Worm (Caenorhabditis elegans) whole organism, early embryonic: ENCODE measurements around the gene D1086.19.
A peak's percentile ranks its signal among the peaks of the same experiment; 100 is the strongest.
"Not testable (repeated sequence)": the region's sequence is repeated elsewhere in the genome, so short reads cannot be mapped to it uniquely, and the experiment has no call there.

Experiments
- B0310.2 ChIP-seq: sonication (generic microtip); optimal IDR thresholded peaks from 2 replicates; lab custom pipeline; 2016; ENCODE audit warnings: mild to moderate bottlenecking, missing genetic modification characterization, missing compliant biosample characterization
- F13C5.2 ChIP-seq: sonication (generic microtip); optimal IDR thresholded peaks from 2 replicates; lab custom pipeline; 2017; ENCODE audit warnings: mild to moderate bottlenecking, missing genetic modification characterization, inconsistent platforms, missing compliant biosample characterization
- aly-1 ChIP-seq: sonication (generic microtip); optimal IDR thresholded peaks from 2 replicates; lab custom pipeline; 2016; ENCODE audit warnings: missing genetic modification characterization, missing compliant biosample characterization
- ama-1 ChIP-seq: fragments of 150-350 bp; optimal IDR thresholded peaks from 2 replicates; lab custom pipeline; 2014
- ceh-13 ChIP-seq: fragments of 200-800 bp; sonication (Bioruptor generic); optimal IDR thresholded peaks from 2 replicates; lab custom pipeline; 2018; ENCODE audit warnings: mild to moderate bottlenecking, missing genetic modification characterization, missing compliant biosample characterization
- ceh-36 ChIP-seq: sonication (generic microtip); optimal IDR thresholded peaks from 2 replicates; lab custom pipeline; 2016; ENCODE audit warnings: missing genetic modification characterization, inconsistent platforms, missing compliant biosample characterization
- ets-7 ChIP-seq: sonication (generic microtip); optimal IDR thresholded peaks from 2 replicates; lab custom pipeline; 2016; ENCODE audit warnings: missing genotype, missing genetic modification characterization, missing compliant biosample characterization
- flt-1 ChIP-seq: fragments of 200-800 bp; sonication (Bioruptor generic); IDR thresholded peaks from 2 replicates; pipeline ENCODE4 v1.3.6; 2022; ENCODE audit warnings: missing genetic modification characterization, missing compliant biosample characterization
- hmbx-1 ChIP-seq: sonication (generic microtip); optimal IDR thresholded peaks from 2 replicates; lab custom pipeline; 2016; ENCODE audit warnings: mild to moderate bottlenecking, missing genetic modification characterization, missing compliant biosample characterization
- hmg-4 ChIP-seq: fragments of 200-800 bp; sonication (Bioruptor generic); optimal IDR thresholded peaks from 2 replicates; lab custom pipeline; 2018; ENCODE audit warnings: mild to moderate bottlenecking, missing genetic modification characterization, missing compliant biosample characterization
- hnd-1 ChIP-seq: sonication (generic microtip); optimal IDR thresholded peaks from 2 replicates; lab custom pipeline; 2016; ENCODE audit warnings: missing genetic modification characterization, missing compliant biosample characterization
- pes-1 ChIP-seq: fragments of 200-800 bp; sonication (Bioruptor generic); IDR thresholded peaks from 2 replicates; pipeline ENCODE4 v1.3.6; 2022; ENCODE audit warnings: missing genetic modification reagents, missing genetic modification characterization, missing compliant biosample characterization
- scrt-1 ChIP-seq: fragments of 200-800 bp; sonication (Bioruptor generic); IDR thresholded peaks from 2 replicates; pipeline ENCODE4 v1.3.6; 2022; ENCODE audit warnings: missing genetic modification characterization, missing compliant biosample characterization
- sea-1 ChIP-seq: fragments of 200-800 bp; sonication (Bioruptor generic); conservative IDR thresholded peaks from 2 replicates; pipeline ENCODE4 v1.3.6; 2022; ENCODE audit warnings: missing genetic modification characterization, missing compliant biosample characterization
- tbx-11 ChIP-seq: fragments of 200-800 bp; sonication (Bioruptor generic); IDR thresholded peaks from 2 replicates; pipeline ENCODE4 v1.3.6; 2022; ENCODE audit warnings: missing genetic modification characterization, missing compliant biosample characterization
- tbx-37 ChIP-seq: fragments of 200-800 bp; sonication (Bioruptor generic); conservative IDR thresholded peaks from 2 replicates; pipeline ENCODE4 v1.3.6; 2022; ENCODE audit warnings: missing genetic modification reagents, missing genetic modification characterization, missing compliant biosample characterization
- tra-4 ChIP-seq: sonication (generic microtip); optimal IDR thresholded peaks from 2 replicates; lab custom pipeline; 2017; ENCODE audit warnings: missing genetic modification characterization, missing compliant biosample characterization

The D1086.19 gene

DNA sequence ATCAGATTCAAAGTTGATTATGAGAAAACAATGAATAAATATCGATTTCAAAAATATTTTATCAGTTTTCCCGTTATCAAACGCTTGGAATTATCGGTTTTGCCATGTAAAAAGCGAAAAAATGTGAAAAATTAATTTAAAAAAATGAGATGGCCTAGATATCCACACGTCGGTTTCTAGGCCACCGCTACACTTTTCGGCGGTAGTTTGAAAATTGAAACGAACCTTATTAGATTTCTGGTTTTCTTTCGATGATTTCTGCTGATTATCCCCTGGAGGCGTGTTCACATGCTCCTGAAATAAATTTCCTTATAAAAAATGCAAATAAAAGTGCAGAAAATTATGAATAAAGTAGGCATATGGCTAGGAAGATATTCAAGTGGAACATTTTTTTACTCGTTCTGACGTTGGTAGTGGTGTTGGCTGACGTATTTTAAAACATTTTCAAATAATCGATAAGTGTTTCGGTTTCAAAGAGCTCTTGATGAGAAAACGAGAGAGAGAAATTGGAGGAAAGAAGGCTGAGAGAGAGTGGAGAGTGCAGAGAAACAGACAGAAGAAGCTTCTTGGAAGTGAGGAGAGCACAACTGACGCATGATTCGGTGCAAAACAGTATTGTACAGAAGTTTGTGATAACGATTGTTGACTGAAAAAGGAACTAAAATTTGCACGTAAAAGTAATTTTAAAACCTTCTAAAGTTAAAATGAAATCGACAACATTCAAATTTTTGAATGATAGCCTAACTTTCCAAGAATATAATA lies 45.0 kb downstream of the D1086.19 start:
- TF ChIP-seq F13C5.2 (tag; lab: Kevin White, UChicago) (no peak), ceh-36 (no peak), tra-4 (tag; lab: Kevin White, UChicago) (no peak), pes-1 (no peak), tbx-37 (no peak), hnd-1 (tag; lab: Kevin White, UChicago) (no peak), flt-1 (GFP tag; lab: Robert Waterston, UW) (no peak), sea-1 (GFP tag; lab: Robert Waterston, UW) (no peak), hmg-4 (GFP tag; lab: Kevin White, UChicago) (no peak), aly-1 (tag; lab: Kevin White, UChicago) (no peak), hmbx-1 (tag; lab: Kevin White, UChicago) (no peak), tbx-11 (no peak), ama-1 (lab: Kevin White, UChicago) (no peak), ets-7 (tag; lab: Kevin White, UChicago) (no peak), ceh-13 (GFP tag; lab: Kevin White, UChicago) (no peak)

DNA sequence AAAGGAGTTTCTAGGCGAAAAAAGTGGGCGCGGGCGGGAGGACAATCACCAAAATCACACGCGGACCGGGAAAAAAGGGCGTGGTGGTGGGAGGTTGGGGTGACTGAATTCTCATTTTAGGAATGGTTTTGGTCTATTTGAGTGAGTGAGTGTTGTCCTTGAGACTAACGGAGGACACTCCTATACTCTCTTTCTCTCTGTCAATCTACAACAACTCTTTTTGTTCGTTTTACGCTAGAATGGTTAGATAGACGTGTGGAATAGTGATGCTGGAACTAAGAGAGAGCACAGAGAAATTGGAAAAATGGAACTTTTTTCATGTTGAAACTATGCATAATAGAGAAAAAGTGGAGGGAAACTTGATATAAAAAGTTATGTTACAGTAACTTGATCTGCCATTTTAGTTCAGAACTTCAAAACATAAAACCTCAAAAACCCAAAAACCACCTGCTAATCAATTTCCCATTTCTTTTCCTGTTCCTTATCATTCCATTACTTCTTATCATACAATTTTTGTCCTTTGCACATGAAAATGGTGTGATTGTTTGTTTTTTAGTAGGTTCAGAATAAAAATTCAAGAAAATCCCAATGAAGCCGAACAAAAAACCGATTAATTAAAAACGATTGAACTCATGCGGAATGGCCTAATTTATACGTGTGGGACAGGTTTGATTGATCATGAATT lies 46.7 kb downstream of the D1086.19 start:
- no peak for TF ChIP-seq ets-7 (tag; lab: Kevin White, UChicago)
- TF ChIP-seq flt-1 (GFP tag; lab: Robert Waterston, UW): no peak
- no peak for TF ChIP-seq ceh-13 (GFP tag; lab: Kevin White, UChicago)
- TF ChIP-seq hmg-4 (GFP tag; lab: Kevin White, UChicago): no peak
- TF ChIP-seq ceh-36: no peak
- no peak for TF ChIP-seq pes-1
- no peak for TF ChIP-seq hnd-1 (tag; lab: Kevin White, UChicago)
- no peak for TF ChIP-seq tbx-11
- no peak for TF ChIP-seq scrt-1
- no peak for TF ChIP-seq ama-1 (lab: Kevin White, UChicago)
- TF ChIP-seq F13C5.2 (tag; lab: Kevin White, UChicago): no peak
- TF ChIP-seq hmbx-1 (tag; lab: Kevin White, UChicago): no peak
- no peak for TF ChIP-seq tra-4 (tag; lab: Kevin White, UChicago)
- TF ChIP-seq tbx-37: no peak

DNA sequence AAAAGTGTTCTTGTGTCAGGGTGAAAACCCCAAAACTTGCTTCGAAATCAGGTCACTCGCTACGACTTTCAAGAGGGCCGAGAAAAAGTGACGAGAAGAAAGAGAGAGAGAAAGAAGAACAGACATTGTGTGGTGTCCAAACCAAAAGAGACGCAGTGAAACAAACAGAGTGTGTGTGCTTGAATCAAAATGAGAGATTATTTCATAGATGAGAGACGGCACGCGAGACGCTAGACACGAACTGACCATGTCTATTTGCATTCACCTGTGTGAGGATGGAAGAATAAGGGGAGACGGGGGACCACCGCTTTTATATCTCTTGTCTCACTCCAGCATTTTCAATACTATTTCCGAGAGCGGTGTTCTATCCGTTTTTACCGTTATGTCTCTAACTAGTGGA lies 48.0 kb downstream of the D1086.19 start:
- peak; percentile 42 for TF ChIP-seq ceh-36
- peak; percentile 26 for TF ChIP-seq hmg-4 (GFP tag; lab: Kevin White, UChicago)
- no peak for TF ChIP-seq hnd-1 (tag; lab: Kevin White, UChicago)

DNA sequence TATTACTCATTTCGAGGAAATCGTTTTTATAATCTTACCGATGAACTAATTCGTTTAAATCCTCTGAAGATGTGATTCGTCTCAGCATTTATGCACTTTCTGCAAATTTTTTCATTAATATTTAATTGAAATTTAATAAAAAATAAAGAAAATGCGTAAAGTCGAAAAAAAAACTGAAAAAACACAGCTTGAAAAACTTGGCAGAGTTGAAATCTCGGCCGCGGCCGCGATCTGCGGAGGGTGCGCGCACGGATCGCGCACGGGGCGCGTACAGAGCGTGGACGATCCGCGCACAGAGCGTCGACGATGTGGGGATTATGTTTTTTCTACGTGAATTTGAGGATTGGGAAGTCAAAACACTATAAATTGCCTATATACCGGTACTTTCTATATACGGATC lies 49.6 kb downstream of the D1086.19 start, which contains the start of gene AH10.4:
Gene AH10.4, minus strand, starts transcription at position 101 of the 400 bp plus-strand sequence.
- not testable (repeated sequence) for TF ChIP-seq hnd-1, B0310.2, ets-7 (tag; lab: Kevin White, UChicago)
